Worm (Caenorhabditis elegans) whole organism, mixed stage, embryonic: Measurements from ENCODE around the gene hmp-1.

Experiments
- elt-3 ChIP-seq: fragments of 150-350 bp; optimal IDR thresholded peaks from 2 replicates; lab custom pipeline; 2014; ENCODE audit warnings: missing biosample characterization, missing genetic modification characterization
- ham-2 ChIP-seq: fragments of 200-800 bp; sonication (Bioruptor generic); optimal IDR thresholded peaks from 2 replicates; lab custom pipeline; 2018; ENCODE audit warnings: mild to moderate bottlenecking, missing genetic modification characterization, missing compliant biosample characterization
- lin-13 ChIP-seq: fragments of 150-350 bp; optimal IDR thresholded peaks from 2 replicates; lab custom pipeline; 2014; ENCODE audit warnings: missing biosample characterization, missing genetic modification characterization
- lin-32 ChIP-seq: fragments of 200-800 bp; sonication (Bioruptor generic); optimal IDR thresholded peaks from 2 replicates; lab custom pipeline; 2018; ENCODE audit warnings: mild to moderate bottlenecking, missing genetic modification characterization, missing compliant biosample characterization
- lsy-2 ChIP-seq: fragments of 150-350 bp; optimal IDR thresholded peaks from 2 replicates; lab custom pipeline; 2014; ENCODE audit warnings: missing biosample characterization, missing genetic modification characterization
- snpc-4 ChIP-seq: fragments of 150-350 bp; optimal IDR thresholded peaks from 2 replicates; lab custom pipeline; 2014; ENCODE audit warnings: missing biosample characterization, missing genetic modification characterization
- unc-120 ChIP-seq: sonication (generic microtip); optimal IDR thresholded peaks from 2 replicates; lab custom pipeline; 2017; ENCODE audit warnings: missing genetic modification characterization, missing compliant biosample characterization; ENCODE audit not compliant: poor library complexity, severe bottlenecking
- unc-62 ChIP-seq: fragments of 150-350 bp; optimal IDR thresholded peaks from 2 replicates; lab custom pipeline; 2014; ENCODE audit warnings: missing biosample characterization, missing genetic modification reagents, missing genetic modification characterization
- ztf-11 ChIP-seq: fragments of 150-350 bp; optimal IDR thresholded peaks from 2 replicates; lab custom pipeline; 2014; ENCODE audit warnings: missing biosample characterization, missing genetic modification characterization

DNA sequence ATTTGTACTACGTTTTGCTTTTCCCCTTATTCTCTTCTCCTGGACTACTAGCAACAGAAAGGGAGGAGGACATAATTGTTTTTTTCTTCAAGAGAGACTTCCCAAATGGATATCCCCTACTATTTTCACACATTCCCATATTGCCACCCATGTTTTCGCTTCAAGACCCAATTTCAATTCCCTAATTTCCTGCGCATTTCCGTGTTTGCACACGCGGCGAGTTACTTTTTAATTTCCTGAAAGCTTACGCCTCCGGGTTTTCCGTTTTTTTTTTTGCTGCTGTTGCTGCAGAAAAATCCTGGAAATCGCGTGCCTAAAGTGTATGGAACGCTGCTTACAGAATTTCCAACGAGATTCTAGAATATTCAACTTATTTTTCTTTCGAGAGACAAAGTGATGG lies 6.6 kb downstream of the hmp-1 start:
- TF ChIP-seq lsy-2 (tag; lab: Kevin White, UChicago) (no peak), ztf-11 (tag; lab: Kevin White, UChicago) (no peak), unc-120 (tag; lab: Kevin White, UChicago) (no peak), ham-2 (GFP tag; lab: Kevin White, UChicago) (no peak), lin-13 (tag; lab: Kevin White, UChicago) (no peak), elt-3 (tag; lab: Kevin White, UChicago) (no peak), snpc-4 (tag; lab: Kevin White, UChicago) (no peak), unc-62 (no peak), lin-32 (GFP tag; lab: Kevin White, UChicago) (no peak)
